Worm (Caenorhabditis elegans) whole organism, midembryonic: Measurements from ENCODE around the gene elc-1.

Source experiments
- flt-1 ChIP-seq: fragments of 200-800 bp; sonication (Bioruptor generic); IDR thresholded peaks from 2 replicates; pipeline ENCODE4 v1.3.6; 2022; ENCODE audit warnings: missing genetic modification characterization, missing compliant biosample characterization
- tab-1 ChIP-seq: fragments of 200-800 bp; sonication (Bioruptor generic); IDR thresholded peaks from 2 replicates; pipeline ENCODE4 v1.3.6; 2022; ENCODE audit warnings: missing genetic modification characterization, missing compliant biosample characterization

DNA sequence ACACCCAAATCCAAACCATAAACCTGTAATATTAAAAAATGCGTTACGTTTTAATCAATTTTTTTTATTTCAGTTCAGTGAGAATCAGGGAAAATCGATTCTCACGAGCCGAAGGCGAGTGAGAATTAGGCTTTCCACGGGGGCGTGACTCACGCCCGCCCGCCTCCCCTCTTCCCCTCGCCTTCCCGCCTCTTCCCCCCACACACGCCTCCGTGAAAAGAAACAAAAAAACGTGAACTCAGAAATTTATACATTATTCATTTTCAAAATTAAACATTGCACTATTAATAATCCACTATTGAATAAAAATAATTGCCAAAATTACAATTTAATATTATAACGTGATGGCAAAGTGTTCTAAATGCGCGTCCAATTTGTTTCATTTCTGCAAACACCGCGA, 29.8 kb upstream of the elc-1 start:
- TF ChIP-seq flt-1: no peak
- TF ChIP-seq tab-1: no peak
